Worm (Caenorhabditis elegans): ENCODE results near the gene F53C11.1.

DNA sequence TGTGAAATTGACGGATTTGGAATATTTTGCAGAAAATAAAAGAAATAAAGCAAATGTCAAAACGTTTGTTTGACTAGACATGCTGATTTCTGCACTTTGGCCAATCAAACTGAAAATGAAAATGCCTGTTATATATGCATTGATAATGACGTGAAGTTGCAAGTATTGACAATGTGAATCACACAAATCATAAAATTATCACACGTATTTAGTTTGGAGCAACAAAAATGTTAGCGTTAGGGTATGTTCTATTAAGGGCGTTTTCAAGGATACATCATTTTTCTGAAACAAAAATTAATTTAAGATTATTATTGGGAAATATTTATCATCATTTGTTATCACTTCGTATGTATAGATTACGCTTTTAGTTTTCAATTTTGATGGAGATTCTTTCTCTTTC, 23.8 kb upstream of the F53C11.1 start, which contains the start of gene cld-9:
- no peak for TF ChIP-seq ets-4 (tag; optimal IDR thresholded peaks at IDR 0.05)
- no peak for TF ChIP-seq fax-1 (tag; optimal IDR thresholded peaks at IDR 0.05)
- no peak for TF ChIP-seq pha-4 (tag; optimal IDR thresholded peaks at IDR 0.05)

Measured in whole organism, late embryonic.